Fruit fly (Drosophila melanogaster): ENCODE results near the gene CG43169.

The CG43169 gene

DNA sequence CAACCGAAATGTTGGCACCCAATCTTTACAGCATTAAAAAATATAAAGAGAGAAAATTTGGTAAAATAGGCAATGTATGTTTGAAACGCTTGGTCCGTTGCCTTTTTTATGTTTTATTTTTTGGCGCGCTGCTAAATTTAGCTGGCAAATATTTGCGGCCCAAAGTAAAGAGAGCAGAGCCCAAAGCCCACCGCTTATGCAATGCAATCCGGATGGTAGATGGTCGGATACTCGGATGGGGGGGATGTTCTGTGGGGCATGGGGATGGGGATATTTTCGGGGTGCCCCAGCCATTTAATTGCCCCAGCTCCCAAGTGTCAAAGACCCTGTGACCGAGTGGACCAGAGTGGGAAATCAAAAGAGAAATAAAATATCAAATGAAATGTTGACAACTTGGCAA, 33.2 kb downstream of the CG43169 start:
- TF ChIP-seq esn (GFP tag; optimal IDR thresholded peaks at IDR 0.05) (no peak), svp (GFP tag) (peak; percentile 21), Eip78C (GFP tag) (peak; percentile 6), salr (GFP tag; optimal IDR thresholded peaks at IDR 0.05) (no peak)

- TF ChIP-seq fd85E (GFP tag; optimal IDR thresholded peaks at IDR 0.05) = no peak
- TF ChIP-seq CG6276 (GFP tag; optimal IDR thresholded peaks at IDR 0.05) = no peak
- TF ChIP-seq Sox15 (GFP tag; optimal IDR thresholded peaks at IDR 0.05) = no peak
- TF ChIP-seq esn (GFP tag; optimal IDR thresholded peaks at IDR 0.05) = no peak
- TF ChIP-seq cyc (GFP tag; optimal IDR thresholded peaks at IDR 0.05) = no peak
- TF ChIP-seq Eip78C (GFP tag) = peak; percentile 50
- no peak for TF ChIP-seq svp (GFP tag)
- no peak for TF ChIP-seq fd59A (GFP tag; optimal IDR thresholded peaks at IDR 0.05)
- 0 out of 3 replicates have a peak, but pooled peaks have one; percentile 26 for TF ChIP-seq eg (GFP tag; IDR thresholded peaks at IDR 0.05)
- no peak for TF ChIP-seq Hr39 (GFP tag; optimal IDR thresholded peaks at IDR 0.05)
- no peak for TF ChIP-seq Hr38 (GFP tag; optimal IDR thresholded peaks at IDR 0.05)
- TF ChIP-seq Smox (GFP tag; optimal IDR thresholded peaks at IDR 0.05) = no peak
- no peak for TF ChIP-seq topi (GFP tag; optimal IDR thresholded peaks at IDR 0.05)
- TF ChIP-seq CG4318 (GFP tag; optimal IDR thresholded peaks at IDR 0.05) = peak; percentile 4
- peak in 1 of 2 experiments; percentile 14 for TF ChIP-seq ss (GFP tag; optimal IDR thresholded peaks at IDR 0.05)
- no peak for TF ChIP-seq Gug (GFP tag; IDR thresholded peaks at IDR 0.05)
- no peak for TF ChIP-seq CG34406 (GFP tag; optimal IDR thresholded peaks at IDR 0.05)
- TF ChIP-seq CG7368 (GFP tag; optimal IDR thresholded peaks at IDR 0.05) = no peak
- TF ChIP-seq CG3032 (tag; optimal IDR thresholded peaks at IDR 0.05) = no peak
- no peak for TF ChIP-seq CG8319 (GFP tag; optimal IDR thresholded peaks at IDR 0.05)
- no peak for TF ChIP-seq Sox14 (GFP tag; optimal IDR thresholded peaks at IDR 0.05)
- no peak for TF ChIP-seq CG8632 (GFP tag; optimal IDR thresholded peaks at IDR 0.05)
- TF ChIP-seq CG6163 (GFP tag; IDR thresholded peaks at IDR 0.05) = no peak
- TF ChIP-seq net (GFP tag; optimal IDR thresholded peaks at IDR 0.05) = peak; percentile 2
- no peak for TF ChIP-seq CG6854 (GFP tag; optimal IDR thresholded peaks at IDR 0.05)
- peak; percentile 16 for TF ChIP-seq CG10669 (GFP tag; optimal IDR thresholded peaks at IDR 0.05)
- no peak for TF ChIP-seq Ets96B (tag; optimal IDR thresholded peaks at IDR 0.05)
- TF ChIP-seq CG6808 (GFP tag; optimal IDR thresholded peaks at IDR 0.05) = no peak
- no peak for TF ChIP-seq Blimp-1 (GFP tag; optimal IDR thresholded peaks at IDR 0.05)
- peak; percentile 43 for TF ChIP-seq CG32006 (GFP tag; optimal IDR thresholded peaks at IDR 0.05)
- TF ChIP-seq vri (GFP tag; optimal IDR thresholded peaks at IDR 0.05) = no peak
- no peak for TF ChIP-seq CG16779 (tag; optimal IDR thresholded peaks at IDR 0.05)
- TF ChIP-seq CG9139 (GFP tag; optimal IDR thresholded peaks at IDR 0.05) = no peak
- TF ChIP-seq Eip75B (GFP tag; optimal IDR thresholded peaks at IDR 0.05) = no peak
- no peak for TF ChIP-seq Sox102F (GFP tag; optimal IDR thresholded peaks at IDR 0.05)
- TF ChIP-seq dac (GFP tag; optimal IDR thresholded peaks at IDR 0.05) = no peak
- no peak for TF ChIP-seq fkh (GFP tag; optimal IDR thresholded peaks at IDR 0.05)
- no peak for TF ChIP-seq Ets21C (GFP tag; optimal IDR thresholded peaks at IDR 0.05)
- TF ChIP-seq CG11762 (GFP tag; optimal IDR thresholded peaks at IDR 0.05; ENCODE audit: insufficient read depth) = no peak
- TF ChIP-seq CG8119 (GFP tag; IDR thresholded peaks at IDR 0.05) = peak; percentile 38; the same call in 1 of the 3 replicates
- TF ChIP-seq Hr4 (GFP tag; optimal IDR thresholded peaks at IDR 0.05) = peak; percentile 53
- TF ChIP-seq lz (GFP tag; optimal IDR thresholded peaks at IDR 0.05) = no peak
- TF ChIP-seq pdm3 (GFP tag; optimal IDR thresholded peaks at IDR 0.05) = peak; percentile 28
- no peak for TF ChIP-seq Lpt (GFP tag; optimal IDR thresholded peaks at IDR 0.05)
- no peak for TF ChIP-seq Met (GFP tag; optimal IDR thresholded peaks at IDR 0.05)
- TF ChIP-seq spab (GFP tag; optimal IDR thresholded peaks at IDR 0.05) = no peak
- no peak for TF ChIP-seq CG1621 (tag; optimal IDR thresholded peaks at IDR 0.05)
- TF ChIP-seq CG31627 (GFP tag; optimal IDR thresholded peaks at IDR 0.05) = no peak
- TF ChIP-seq CG10631 (GFP tag; optimal IDR thresholded peaks at IDR 0.05) = no peak
- TF ChIP-seq salr (GFP tag; optimal IDR thresholded peaks at IDR 0.05) = no peak
- TF ChIP-seq CG11294 (GFP tag; IDR thresholded peaks at IDR 0.05) = no peak
These were observed 35.1 kb downstream of the CG43169 start for dm6 chr3L:8853382-8853781.
